Worm (Caenorhabditis elegans) whole organism, L1 larva: ENCODE data around the gene hsp-12.6.

Source experiments
- C16A3.4 ChIP-seq: fragments of 150-350 bp; optimal IDR thresholded peaks from 2 replicates; lab custom pipeline; 2014; ENCODE audit warnings: missing biosample characterization, missing genetic modification characterization
- F16B12.6 ChIP-seq: fragments of 150-350 bp; optimal IDR thresholded peaks from 2 replicates; lab custom pipeline; 2014; ENCODE audit warnings: missing biosample characterization, missing genetic modification characterization
- alr-1 ChIP-seq: fragments of 200-800 bp; sonication (Bioruptor generic); optimal IDR thresholded peaks from 2 replicates; lab custom pipeline; 2018; ENCODE audit warnings: borderline replicate concordance, mild to moderate bottlenecking, missing genetic modification characterization, missing compliant biosample characterization
- ama-1 ChIP-seq: fragments of 150-350 bp; optimal IDR thresholded peaks from 2 replicates; lab custom pipeline; 2014
- ceh-63 ChIP-seq: fragments of 200-800 bp; sonication (Bioruptor generic); optimal IDR thresholded peaks from 2 replicates; lab custom pipeline; 2018; ENCODE audit warnings: mild to moderate bottlenecking, missing genetic modification characterization, missing compliant biosample characterization
- ceh-82 ChIP-seq, 3 experiments: fragments of 150-350 bp in 1 of 3; sonication (generic microtip) in 2 of 3; optimal IDR thresholded peaks; 2 replicates each; lab custom pipeline; 2014 to 2017; ENCODE audit warnings: missing biosample characterization in 3 of 3, missing genetic modification characterization in 3 of 3
- ces-1 ChIP-seq: fragments of 150-350 bp; optimal IDR thresholded peaks from 2 replicates; lab custom pipeline; 2014; ENCODE audit warnings: missing biosample characterization, missing genetic modification reagents, missing genetic modification characterization
- dpl-1 ChIP-seq, 3 experiments: fragments of 150-350 bp in 2 of 3; sonication (generic microtip) in 1 of 3; optimal IDR thresholded peaks; 2 replicates each; lab custom pipeline; 2014 to 2017; ENCODE audit warnings: missing biosample characterization in 3 of 3, missing genetic modification characterization in 3 of 3, missing genetic modification reagents in 3 of 3
- dsc-1 ChIP-seq: sonication (generic microtip); optimal IDR thresholded peaks from 2 replicates; lab custom pipeline; 2016; ENCODE audit warnings: mild to moderate bottlenecking, missing genetic modification characterization, missing compliant biosample characterization
- efl-1 ChIP-seq, 4 experiments: fragments of 150-350 bp; optimal IDR thresholded peaks in 3 of 4; peaks in 1 of 4; 1 replicate in 1 of 4; 2 replicates in 3 of 4; lab custom pipeline; 2014; ENCODE audit warnings: missing biosample characterization in 2 of 4, missing genetic modification characterization in 2 of 4, missing genetic modification reagents in 2 of 4
- egl-27 ChIP-seq, 2 experiments: fragments of 150-350 bp in 1 of 2; sonication (generic microtip); optimal IDR thresholded peaks; 3 replicates each; lab custom pipeline; 2017 to 2018; ENCODE audit warnings: missing biosample characterization in 2 of 2, missing genetic modification characterization in 2 of 2, missing genetic modification reagents in 2 of 2
- elt-2 ChIP-seq: sonication (generic microtip); optimal IDR thresholded peaks from 2 replicates; lab custom pipeline; 2016; ENCODE audit warnings: missing genetic modification characterization, mild to moderate bottlenecking, inconsistent platforms, missing compliant biosample characterization, missing genetic modification reagents
- ets-5 ChIP-seq: fragments of 200-800 bp; sonication (Bioruptor generic); IDR thresholded peaks from 2 replicates; pipeline ENCODE4 v1.3.6; 2022; ENCODE audit warnings: missing genetic modification characterization, missing compliant biosample characterization
- fkh-8 ChIP-seq: sonication (generic microtip); optimal IDR thresholded peaks from 2 replicates; lab custom pipeline; 2016; ENCODE audit warnings: mild to moderate bottlenecking, missing genetic modification characterization, missing compliant biosample characterization
- fos-1 ChIP-seq: fragments of 150-350 bp; optimal IDR thresholded peaks from 2 replicates; lab custom pipeline; 2014; ENCODE audit warnings: missing biosample characterization, missing genetic modification characterization
- jun-1 ChIP-seq: fragments of 150-350 bp; optimal IDR thresholded peaks from 2 replicates; lab custom pipeline; 2014; ENCODE audit warnings: missing biosample characterization, missing genetic modification reagents, missing genetic modification characterization
- lin-13 ChIP-seq: fragments of 150-350 bp; optimal IDR thresholded peaks from 2 replicates; lab custom pipeline; 2014; ENCODE audit warnings: missing biosample characterization, missing genetic modification reagents, missing genetic modification characterization
- lin-14 ChIP-seq: fragments of 200-800 bp; sonication (Bioruptor generic); optimal IDR thresholded peaks from 2 replicates; lab custom pipeline; 2018; ENCODE audit warnings: mild to moderate bottlenecking, missing genetic modification characterization, moderate library complexity, missing compliant biosample characterization
- lir-3 ChIP-seq: sonication (generic microtip); optimal IDR thresholded peaks from 2 replicates; lab custom pipeline; 2016; ENCODE audit warnings: mild to moderate bottlenecking, missing genetic modification characterization, moderate library complexity, missing compliant biosample characterization; ENCODE audit not compliant: poor library complexity
- lsy-2 ChIP-seq, 2 experiments: fragments of 150-350 bp; optimal IDR thresholded peaks; 2 replicates each; lab custom pipeline; 2014; ENCODE audit warnings: missing biosample characterization in 2 of 2, missing genetic modification characterization in 2 of 2
- mdl-1 ChIP-seq, 2 experiments: fragments of 150-350 bp; optimal IDR thresholded peaks; 2 replicates each; lab custom pipeline; 2014 to 2017; ENCODE audit warnings: missing biosample characterization in 2 of 2, missing genetic modification characterization in 2 of 2, inconsistent platforms in 1 of 2
- mef-2 ChIP-seq: fragments of 150-350 bp; optimal IDR thresholded peaks from 2 replicates; lab custom pipeline; 2014; ENCODE audit warnings: missing biosample characterization, missing genetic modification characterization
- nhr-11 ChIP-seq: fragments of 150-350 bp; optimal IDR thresholded peaks from 2 replicates; lab custom pipeline; 2014; ENCODE audit warnings: missing biosample characterization, missing genetic modification characterization
- nhr-19 ChIP-seq: fragments of 200-800 bp; sonication (Bioruptor generic); conservative IDR thresholded peaks from 2 replicates; pipeline ENCODE4 v1.3.6; 2022; ENCODE audit warnings: missing genetic modification characterization, missing compliant biosample characterization
- nhr-28 ChIP-seq: fragments of 150-350 bp; optimal IDR thresholded peaks from 2 replicates; lab custom pipeline; 2014; ENCODE audit warnings: missing biosample characterization, missing genetic modification characterization
- nhr-47 ChIP-seq: sonication (generic microtip); optimal IDR thresholded peaks from 2 replicates; lab custom pipeline; 2016; ENCODE audit warnings: mild to moderate bottlenecking, missing genetic modification characterization, moderate library complexity, missing compliant biosample characterization
- nhr-77 ChIP-seq: fragments of 150-350 bp; optimal IDR thresholded peaks from 2 replicates; lab custom pipeline; 2014; ENCODE audit warnings: missing biosample characterization, missing genetic modification characterization
- nhr-85 ChIP-seq: sonication (generic microtip); peaks from one replicate; lab custom pipeline; 2016; ENCODE audit warnings: missing genetic modification characterization, inconsistent platforms, missing compliant biosample characterization
- pqm-1 ChIP-seq: sonication (generic microtip); optimal IDR thresholded peaks from 3 replicates; lab custom pipeline; 2017; ENCODE audit warnings: missing biosample characterization, missing genetic modification characterization
- rnt-1 ChIP-seq: sonication (generic microtip); optimal IDR thresholded peaks from 2 replicates; lab custom pipeline; 2016; ENCODE audit warnings: mild to moderate bottlenecking, missing genetic modification characterization, moderate library complexity, missing compliant biosample characterization
- skn-1 ChIP-seq: fragments of 150-350 bp; optimal IDR thresholded peaks from 2 replicates; lab custom pipeline; 2014; ENCODE audit warnings: missing biosample characterization, missing genetic modification characterization
- snpc-4 ChIP-seq: fragments of 150-350 bp; optimal IDR thresholded peaks from 2 replicates; lab custom pipeline; 2014; ENCODE audit warnings: missing biosample characterization, missing genetic modification characterization
- snu-23 ChIP-seq: sonication (generic microtip); optimal IDR thresholded peaks from 2 replicates; lab custom pipeline; 2016; ENCODE audit warnings: missing genetic modification characterization, missing compliant biosample characterization
- sptf-1 ChIP-seq: fragments of 150-350 bp; optimal IDR thresholded peaks from 2 replicates; lab custom pipeline; 2014; ENCODE audit warnings: missing biosample characterization, missing genetic modification characterization
- unc-86 ChIP-seq: sonication (generic microtip); optimal IDR thresholded peaks from 2 replicates; lab custom pipeline; 2016; ENCODE audit warnings: missing genetic modification characterization, missing compliant biosample characterization
- xbp-1 ChIP-seq: sonication (generic microtip); optimal IDR thresholded peaks from 2 replicates; lab custom pipeline; 2016; ENCODE audit warnings: missing genetic modification characterization, missing compliant biosample characterization
- ztf-11 ChIP-seq, 2 experiments: sonication (generic microtip); optimal IDR thresholded peaks; 2 replicates each; lab custom pipeline; 2016 to 2017; ENCODE audit warnings: missing genetic modification characterization in 2 of 2, missing biosample characterization in 1 of 2, missing compliant biosample characterization in 1 of 2
- ztf-4 ChIP-seq: fragments of 150-350 bp; optimal IDR thresholded peaks from 2 replicates; lab custom pipeline; 2014; ENCODE audit warnings: missing biosample characterization, missing genetic modification characterization

Gene hsp-12.6

DNA sequence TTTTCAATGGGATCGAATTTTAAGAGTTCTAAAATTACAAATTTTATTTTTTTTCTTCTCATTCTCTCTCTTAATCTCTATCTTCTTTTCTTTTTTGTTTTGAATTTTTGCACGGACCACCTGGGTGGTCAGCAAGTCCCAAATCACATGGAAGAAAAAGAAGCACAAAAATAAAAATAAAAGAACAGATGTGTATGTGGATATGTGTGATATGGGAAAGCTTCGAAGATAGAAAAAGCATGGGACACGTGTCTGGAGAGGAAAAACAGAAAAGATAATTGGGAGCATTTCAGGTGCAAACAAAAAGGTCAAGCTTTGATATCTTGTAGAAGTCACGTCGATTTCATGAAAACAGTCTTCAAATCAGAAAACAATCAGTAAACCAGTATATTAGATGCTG lies at the start of gene hsp-12.6:
TSS of gene hsp-12.6 (minus strand) at position 20 of the 400 bp plus-strand sequence.
- TF ChIP-seq snu-23 (GFP tag; lab: Kevin White, UChicago) (peak; percentile 27), snpc-4 (tag; lab: Kevin White, UChicago) (peak; percentile 54), dsc-1 (tag; lab: Kevin White, UChicago) (peak; percentile 63), nhr-19 (GFP tag; lab: Robert Waterston, UW) (peak; percentile 27; the same call in 1 of the 2 replicates), ztf-4 (tag; lab: Kevin White, UChicago) (no peak), lsy-2 (tag; optimal IDR thresholded peaks at IDR 0.05; lab: Kevin White, UChicago) (peak; percentile 17 to 75), mdl-1 (tag; optimal IDR thresholded peaks at IDR 0.05; lab: Kevin White, UChicago) (peak in 1 of 2 experiments; percentile 31), nhr-77 (no peak), rnt-1 (tag; lab: Kevin White, UChicago) (peak; percentile 52), efl-1 (optimal IDR thresholded peaks at IDR 0.05; lab: Kevin White, UChicago) (no peak), efl-1 (GFP tag; optimal IDR thresholded peaks at IDR 0.05 in 1 of 2; lab: Kevin White, UChicago) (peak in 1 of 2 experiments; percentile 88), mef-2 (tag; lab: Kevin White, UChicago) (peak; percentile 19), fkh-8 (tag; lab: Kevin White, UChicago) (no peak), jun-1 (tag; lab: Kevin White, UChicago) (no peak), lin-14 (GFP tag; lab: Kevin White, UChicago) (peak; percentile 79)
- TF ChIP-seq, all 84 proteins: peak for 10

DNA sequence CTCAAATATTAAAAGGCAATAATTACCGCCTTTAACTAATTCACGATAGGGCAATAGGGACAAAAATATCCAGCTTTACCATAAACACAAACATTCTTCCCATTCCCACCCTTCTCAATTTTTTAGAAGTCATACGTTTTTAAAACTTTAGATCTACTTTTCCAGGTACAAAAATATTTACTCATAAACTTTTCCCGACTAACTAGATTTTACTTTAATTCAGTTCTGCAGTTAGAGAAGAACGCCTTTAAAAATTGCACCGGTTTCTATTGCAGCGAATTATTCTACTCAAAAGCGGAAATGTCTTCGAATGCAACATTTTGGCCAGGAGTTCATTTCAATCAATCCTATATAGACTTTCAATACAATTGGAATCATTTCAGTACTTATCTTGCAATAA lies 49.3 kb upstream of the hsp-12.6 start, which contains the start of gene sru-3:
TSS of gene sru-3 (plus strand) at position 301 of the 400 bp plus-strand sequence.
- peak; percentile 25 for TF ChIP-seq nhr-85 (tag; lab: Kevin White, UChicago)
- no peak for TF ChIP-seq ama-1 (lab: Kevin White, UChicago)
- no peak for TF ChIP-seq nhr-28 (tag; lab: Kevin White, UChicago)

ce11 chrIV:9490320-9490719 lies 43.3 kb upstream of the hsp-12.6 start, which contains the start of gene sru-6:
Gene sru-6 (plus strand): TSS chrIV:9490620.
- TF ChIP-seq fos-1 (tag; lab: Kevin White, UChicago) (no peak), nhr-85 (tag; lab: Kevin White, UChicago) (no peak), ceh-82 (tag; optimal IDR thresholded peaks at IDR 0.05; lab: Kevin White, UChicago) (no peak), ces-1 (GFP tag; lab: Kevin White, UChicago) (no peak), snpc-4 (tag; lab: Kevin White, UChicago) (no peak), egl-27 (tag; optimal IDR thresholded peaks at IDR 0.05; lab: Kevin White, UChicago) (no peak)

- no peak for TF ChIP-seq ets-5
- no peak for TF ChIP-seq ces-1 (GFP tag; lab: Kevin White, UChicago)
- no peak for TF ChIP-seq dpl-1 (GFP tag; optimal IDR thresholded peaks at IDR 0.05; lab: Kevin White, UChicago)
- TF ChIP-seq ceh-82 (tag; optimal IDR thresholded peaks at IDR 0.05; lab: Kevin White, UChicago) = no peak
- no peak for TF ChIP-seq ztf-11 (tag; optimal IDR thresholded peaks at IDR 0.05; lab: Kevin White, UChicago)
- TF ChIP-seq nhr-47 (tag; lab: Kevin White, UChicago) = no peak
- no peak for TF ChIP-seq lsy-2 (tag; optimal IDR thresholded peaks at IDR 0.05; lab: Kevin White, UChicago)
- no peak for TF ChIP-seq xbp-1 (tag; lab: Kevin White, UChicago)
These were observed 41.3 kb upstream of the hsp-12.6 start, which contains the start of gene sru-1 for ce11 chrIV:9488315-9488714. Gene sru-1 (plus strand): TSS chrIV:9488615.

DNA sequence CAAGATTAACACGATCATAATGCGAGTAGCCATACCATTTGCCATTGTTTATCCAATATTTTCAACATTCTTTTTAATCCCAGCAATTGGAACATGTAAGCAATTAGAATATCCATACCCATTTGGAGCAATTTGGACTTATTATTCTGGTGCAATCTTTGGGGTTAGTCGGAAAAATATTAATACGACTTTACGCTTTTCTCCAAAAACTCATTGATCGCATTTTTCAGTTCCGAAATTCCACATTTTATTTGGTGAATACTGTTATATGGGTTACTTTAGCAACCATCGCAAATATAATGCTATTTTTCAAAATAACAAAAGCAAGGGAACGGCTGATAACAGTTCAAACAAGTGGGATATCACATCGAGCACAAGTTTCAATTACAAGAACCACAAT lies 39.8 kb upstream of the hsp-12.6 start:
- TF ChIP-seq egl-27 (tag; optimal IDR thresholded peaks at IDR 0.05; lab: Kevin White, UChicago) (no peak), F16B12.6 (tag; lab: Kevin White, UChicago) (no peak)
- TF ChIP-seq, all 84 proteins: peak for 0

DNA sequence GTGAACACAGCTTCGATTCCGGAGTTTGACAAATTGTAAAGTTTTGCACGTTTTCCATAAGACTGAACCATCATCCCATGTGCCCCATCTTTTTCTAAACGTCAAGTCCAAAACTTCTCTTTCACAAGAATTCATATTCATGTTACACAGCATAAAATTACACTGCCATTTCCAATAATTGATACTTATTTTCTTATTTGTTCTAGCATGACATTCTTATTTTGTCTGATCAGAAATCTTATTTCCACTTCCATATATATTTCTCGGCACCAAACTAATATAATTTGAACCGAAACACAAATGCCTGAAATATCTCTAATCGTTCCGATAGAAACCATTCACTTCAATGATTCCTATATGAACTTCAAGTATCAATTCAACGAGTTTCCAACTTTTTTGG lies 38.9 kb upstream of the hsp-12.6 start, which contains the start of gene sru-2:
TSS of gene sru-2 (plus strand) at position 301 of the 400 bp plus-strand sequence.
- no peak for TF ChIP-seq nhr-85 (tag; lab: Kevin White, UChicago)
- TF ChIP-seq fkh-8 (tag; lab: Kevin White, UChicago) = peak; percentile 26
- TF ChIP-seq, all 84 proteins: peak for 1

ce11 chrIV:9485040-9485439 lies 38.0 kb upstream of the hsp-12.6 start, which contains the start of gene gadr-2:
Gene gadr-2 (minus strand): TSS chrIV:9485140.
- no peak for TF ChIP-seq unc-86 (tag; lab: Kevin White, UChicago)
- TF ChIP-seq nhr-77 = no peak
- no peak for TF ChIP-seq lir-3 (tag; lab: Kevin White, UChicago)
- TF ChIP-seq lin-13 (GFP tag; lab: Kevin White, UChicago) = no peak
- TF ChIP-seq nhr-28 (tag; lab: Kevin White, UChicago) = no peak
- TF ChIP-seq sptf-1 (tag; lab: Kevin White, UChicago) = no peak
- TF ChIP-seq ces-1 (GFP tag; lab: Kevin White, UChicago) = no peak
- TF ChIP-seq dpl-1 (GFP tag; optimal IDR thresholded peaks at IDR 0.05; lab: Kevin White, UChicago) = no peak
- no peak for TF ChIP-seq alr-1 (tag; lab: Kevin White, UChicago)
- no peak for TF ChIP-seq nhr-19 (GFP tag; lab: Robert Waterston, UW)
- TF ChIP-seq mdl-1 (tag; optimal IDR thresholded peaks at IDR 0.05; lab: Kevin White, UChicago) = no peak
- no peak for TF ChIP-seq ceh-63 (GFP tag; lab: Kevin White, UChicago)
- no peak for TF ChIP-seq skn-1
- no peak for TF ChIP-seq C16A3.4 (tag; lab: Kevin White, UChicago)
- TF ChIP-seq pqm-1 (tag; lab: Kevin White, UChicago) = no peak
- no peak for TF ChIP-seq nhr-11 (tag; lab: Kevin White, UChicago)
- TF ChIP-seq elt-2 (tag; lab: Kevin White, UChicago) = no peak
- no peak for TF ChIP-seq ztf-4 (tag; lab: Kevin White, UChicago)
